Fruit fly (Drosophila melanogaster): Measurements from ENCODE around the gene CG5895.
A peak's percentile ranks its signal among the peaks of the same experiment; 100 is the strongest.

CG5895 gene

dm6 chr3L:16021064-16021683 is 14.1 kb upstream of the CG5895 start (continued):
- TF ChIP-seq CG12219 (GFP tag; optimal IDR thresholded peaks at IDR 0.05) (peak; percentile 39), CG3995 (GFP tag; optimal IDR thresholded peaks at IDR 0.05) (no peak), Nf-YB (GFP tag; optimal IDR thresholded peaks at IDR 0.05) (peak; percentile 12), YL-1 (GFP tag; optimal IDR thresholded peaks at IDR 0.05) (no peak), sd (tag; optimal IDR thresholded peaks at IDR 0.05) (no peak), eve (GFP tag; optimal IDR thresholded peaks at IDR 0.05) (peak in 1 of 2 experiments; percentile 21), rib (GFP tag; IDR thresholded peaks at IDR 0.05) (no peak), mam (GFP tag; optimal IDR thresholded peaks at IDR 0.05) (peak; percentile 1), kah (GFP tag; optimal IDR thresholded peaks at IDR 0.05) (no peak), p53 (GFP tag; optimal IDR thresholded peaks at IDR 0.05) (no peak), dmrt99B (tag; optimal IDR thresholded peaks at IDR 0.05) (peak; percentile 59), gro (GFP tag; optimal IDR thresholded peaks at IDR 0.05) (no peak), Six4 (GFP tag; optimal IDR thresholded peaks at IDR 0.05) (peak; percentile 57), sna (GFP tag; IDR thresholded peaks at IDR 0.05; ENCODE audit: partially characterized antibody) (no peak), bbx (GFP tag; IDR thresholded peaks at IDR 0.05; ENCODE audit: partially characterized antibody) (no peak), CG15696 (tag; optimal IDR thresholded peaks at IDR 0.05) (peak; percentile 90), HLH4C (GFP tag; IDR thresholded peaks at IDR 0.05; ENCODE audit: partially characterized antibody) (no peak), Dll (GFP tag; IDR thresholded peaks at IDR 0.05; ENCODE audit: partially characterized antibody) (no peak), Side (GFP tag; optimal IDR thresholded peaks at IDR 0.05) (peak; percentile 46), wdn (GFP tag; IDR thresholded peaks at IDR 0.05) (no peak), pan (optimal IDR thresholded peaks at IDR 0.05) (peak in 1 of 2 experiments; percentile 70), pan (GFP tag; optimal IDR thresholded peaks at IDR 0.05 in 1 of 2, IDR thresholded peaks at IDR 0.05 in 1 of 2) (peak in 1 of 2 experiments; percentile 76), Mrtf (GFP tag; IDR thresholded peaks at IDR 0.05) (no peak; the same call in 2 of the 3 replicates), CG11695 (GFP tag; IDR thresholded peaks at IDR 0.05) (no peak), MBD-R2 (GFP tag; IDR thresholded peaks at IDR 0.05) (no peak), Asciz (GFP tag; optimal IDR thresholded peaks at IDR 0.05) (no peak), sens (GFP tag) (peak; percentile 93), CG16815 (GFP tag; optimal IDR thresholded peaks at IDR 0.05) (peak; percentile 66), Sox100B (GFP tag; optimal IDR thresholded peaks at IDR 0.05) (peak; percentile 29), CG12391 (tag; optimal IDR thresholded peaks at IDR 0.05) (peak; percentile 69), caup (GFP tag; optimal IDR thresholded peaks at IDR 0.05; ENCODE audit: severe bottlenecking) (no peak), Dip2 (GFP tag; IDR thresholded peaks at IDR 0.05) (no peak), CG1603 (tag; optimal IDR thresholded peaks at IDR 0.05) (peak; percentile 87), CG15479 (GFP tag; optimal IDR thresholded peaks at IDR 0.05) (no peak), Poxn (GFP tag; IDR thresholded peaks at IDR 0.05) (no peak), CG12942 (GFP tag; optimal IDR thresholded peaks at IDR 0.05) (peak; percentile 20), crol (GFP tag; IDR thresholded peaks at IDR 0.05) (no peak), mld (GFP tag; IDR thresholded peaks at IDR 0.05; ENCODE audit: partially characterized antibody) (no peak), Awh (GFP tag; IDR thresholded peaks at IDR 0.05) (no peak), btn (GFP tag; optimal IDR thresholded peaks at IDR 0.05) (peak; percentile 37), croc (GFP tag; conservative IDR thresholded peaks at IDR 0.05) (no peak; the same call in 1 of the 3 replicates), CG11085 (GFP tag; IDR thresholded peaks at IDR 0.05) (no peak), HLH54F (GFP tag; optimal IDR thresholded peaks at IDR 0.05) (peak; percentile 14), nom (GFP tag; optimal IDR thresholded peaks at IDR 0.05) (no peak), Atf6 (GFP tag; IDR thresholded peaks at IDR 0.05) (no peak), abd-A (tag; optimal IDR thresholded peaks at IDR 0.05) (no peak), Dref (GFP tag; IDR thresholded peaks at IDR 0.05) (no peak), bigmax (GFP tag; optimal IDR thresholded peaks at IDR 0.05) (no peak), CG18262 (tag; optimal IDR thresholded peaks at IDR 0.05) (peak; percentile 76), cas (GFP tag; IDR thresholded peaks at IDR 0.05) (no peak)
